Worm (Caenorhabditis elegans): ENCODE results near the gene F25E5.5.

Gene F25E5.5

DNA sequence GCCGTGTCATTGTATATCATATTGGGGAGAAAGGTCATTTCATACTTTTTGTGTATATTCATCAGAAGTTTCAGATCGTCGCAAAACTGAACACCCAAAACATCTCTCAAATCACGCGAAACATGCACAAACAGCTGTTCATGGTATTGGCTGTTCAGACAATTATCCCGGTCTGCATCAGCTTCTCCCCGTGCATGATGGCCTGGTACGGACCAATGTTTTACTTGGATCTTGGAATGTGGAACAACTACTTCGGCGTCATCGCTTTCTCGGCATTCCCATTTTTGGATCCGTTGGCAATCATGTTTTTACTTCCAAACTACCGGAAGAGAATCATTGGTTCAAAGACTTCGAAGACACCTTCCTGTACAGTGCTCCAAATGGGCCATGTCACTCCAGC is 43.6 kb upstream of the F25E5.5 start:
- TF ChIP-seq ahr-1 (tag; optimal IDR thresholded peaks at IDR 0.05) = no peak
- no peak for TF ChIP-seq ama-1 (optimal IDR thresholded peaks at IDR 0.05)
- TF ChIP-seq ceh-24 (tag; optimal IDR thresholded peaks at IDR 0.05) = no peak
- TF ChIP-seq che-1 (tag; optimal IDR thresholded peaks at IDR 0.05) = no peak
- no peak for TF ChIP-seq unc-42 (tag; optimal IDR thresholded peaks at IDR 0.05)
- TF ChIP-seq ceh-22 (tag; optimal IDR thresholded peaks at IDR 0.05) = no peak
- TF ChIP-seq elt-2 (tag; optimal IDR thresholded peaks at IDR 0.05) = no peak
- TF ChIP-seq fkh-10 (GFP tag; optimal IDR thresholded peaks at IDR 0.05) = no peak
- no peak for TF ChIP-seq pros-1 (tag; optimal IDR thresholded peaks at IDR 0.05)
- TF ChIP-seq C38D4.7 (GFP tag; optimal IDR thresholded peaks at IDR 0.05) = no peak

- no peak for TF ChIP-seq pag-3 (tag; optimal IDR thresholded peaks at IDR 0.05; ENCODE audit: borderline replicate concordance)
- TF ChIP-seq unc-3 (GFP tag; conservative IDR thresholded peaks at IDR 0.05) = no peak
- no peak for TF ChIP-seq unc-3 (tag; optimal IDR thresholded peaks at IDR 0.05)
- no peak for TF ChIP-seq eyg-1 (tag; optimal IDR thresholded peaks at IDR 0.05)
- no peak for TF ChIP-seq elt-2 (tag; optimal IDR thresholded peaks at IDR 0.05)
These were observed 38.5 kb upstream of the F25E5.5 start, which contains the start of gene srt-6 for ce11 chrV:7408520-7408919. Gene srt-6, minus strand, starts transcription at chrV:7408814.

- TF ChIP-seq ceh-22 (tag; optimal IDR thresholded peaks at IDR 0.05) (no peak), hlh-8 (tag; optimal IDR thresholded peaks at IDR 0.05) (no peak), syd-9 (tag; optimal IDR thresholded peaks at IDR 0.05) (no peak), elt-4 (tag; optimal IDR thresholded peaks at IDR 0.05) (no peak), sox-4 (tag; optimal IDR thresholded peaks at IDR 0.05) (no peak), fkh-10 (GFP tag; optimal IDR thresholded peaks at IDR 0.05) (no peak), hlh-15 (tag; optimal IDR thresholded peaks at IDR 0.05) (no peak), zip-5 (tag; optimal IDR thresholded peaks at IDR 0.05) (no peak), odd-2 (tag; optimal IDR thresholded peaks at IDR 0.05) (no peak), unc-55 (GFP tag; optimal IDR thresholded peaks at IDR 0.05) (no peak), pqm-1 (tag; optimal IDR thresholded peaks at IDR 0.05) (no peak), eyg-1 (tag; optimal IDR thresholded peaks at IDR 0.05) (no peak), ref-2 (tag; optimal IDR thresholded peaks at IDR 0.05) (no peak), pha-4 (tag; optimal IDR thresholded peaks at IDR 0.05) (no peak)
These were observed 37.5 kb upstream of the F25E5.5 start, which contains the start of gene R13D7.2 for ce11 chrV:7409599-7409998. Gene R13D7.2, plus strand, starts transcription at chrV:7409899.

ce11 chrV:7411695-7412094 is 35.4 kb upstream of the F25E5.5 start, which contains the start of gene str-41:
Gene str-41, plus strand, starts transcription at chrV:7411995.
- no peak for TF ChIP-seq K02D7.2 (tag; optimal IDR thresholded peaks at IDR 0.05)
- TF ChIP-seq unc-42 (tag; optimal IDR thresholded peaks at IDR 0.05) = no peak
- no peak for TF ChIP-seq ama-1 (optimal IDR thresholded peaks at IDR 0.05)
- TF ChIP-seq pag-3 (tag; optimal IDR thresholded peaks at IDR 0.05; ENCODE audit: borderline replicate concordance) = no peak
- TF ChIP-seq tbx-2 (tag; optimal IDR thresholded peaks at IDR 0.05) = no peak
- no peak for TF ChIP-seq K09A11.1 (tag; optimal IDR thresholded peaks at IDR 0.05; ENCODE audit: insufficient read depth)
- TF ChIP-seq pax-1 (tag; optimal IDR thresholded peaks at IDR 0.05) = no peak
- TF ChIP-seq lim-6 (tag; optimal IDR thresholded peaks at IDR 0.05) = no peak
- no peak for TF ChIP-seq ceh-22 (tag; optimal IDR thresholded peaks at IDR 0.05)
- no peak for TF ChIP-seq ceh-9 (tag; optimal IDR thresholded peaks at IDR 0.05)
- no peak for TF ChIP-seq ceh-34 (tag; optimal IDR thresholded peaks at IDR 0.05)
- TF ChIP-seq hlh-13 (GFP tag; optimal IDR thresholded peaks at IDR 0.05) = no peak
- no peak for TF ChIP-seq fkh-6 (tag; optimal IDR thresholded peaks at IDR 0.05)
- no peak for TF ChIP-seq hlh-30 (tag; optimal IDR thresholded peaks at IDR 0.05; ENCODE audit: insufficient read depth)
- no peak for TF ChIP-seq ceh-45 (GFP tag; IDR thresholded peaks at IDR 0.05)
- TF ChIP-seq nfya-1 (tag; optimal IDR thresholded peaks at IDR 0.05) = no peak
- no peak for TF ChIP-seq ahr-1 (tag; optimal IDR thresholded peaks at IDR 0.05)
- no peak for TF ChIP-seq C08G9.2 (tag; optimal IDR thresholded peaks at IDR 0.05)
- no peak for TF ChIP-seq ref-2 (tag; optimal IDR thresholded peaks at IDR 0.05)

Measured in whole organism, late embryonic.